Worm (Caenorhabditis elegans) whole organism, mixed stage, embryonic: ENCODE results near the gene idpc-6.

ENCODE experiments used
- bed-3 ChIP-seq: fragments of 200-800 bp; sonication (Bioruptor generic); optimal IDR thresholded peaks from 3 replicates; lab custom pipeline; 2018; ENCODE audit warnings: mild to moderate bottlenecking, missing genetic modification characterization, moderate library complexity, missing compliant biosample characterization
- blmp-1 ChIP-seq: fragments of 150-350 bp; optimal IDR thresholded peaks from 2 replicates; lab custom pipeline; 2014; ENCODE audit warnings: missing biosample characterization, missing genetic modification characterization
- ceh-39 ChIP-seq: fragments of 150-350 bp; optimal IDR thresholded peaks from 2 replicates; lab custom pipeline; 2014; ENCODE audit warnings: missing biosample characterization, missing genetic modification characterization
- ceh-43 ChIP-seq: fragments of 200-800 bp; sonication (Bioruptor generic); optimal IDR thresholded peaks from 2 replicates; lab custom pipeline; 2018; ENCODE audit warnings: mild to moderate bottlenecking, missing genetic modification characterization, moderate library complexity, missing compliant biosample characterization
- ceh-83 ChIP-seq: fragments of 200-800 bp; sonication (Bioruptor generic); optimal IDR thresholded peaks from 2 replicates; lab custom pipeline; 2018; ENCODE audit warnings: mild to moderate bottlenecking, missing genetic modification characterization, missing compliant biosample characterization
- ces-1 ChIP-seq: fragments of 150-350 bp; optimal IDR thresholded peaks from 2 replicates; lab custom pipeline; 2014; ENCODE audit warnings: missing biosample characterization, missing genetic modification reagents, missing genetic modification characterization
- drap-1 ChIP-seq: fragments of 200-800 bp; sonication (Bioruptor generic); optimal IDR thresholded peaks from 3 replicates; lab custom pipeline; 2018; ENCODE audit warnings: mild to moderate bottlenecking, missing genetic modification characterization, missing compliant biosample characterization
- elt-1 ChIP-seq: sonication (generic microtip); optimal IDR thresholded peaks from 2 replicates; lab custom pipeline; 2017; ENCODE audit warnings: missing genetic modification characterization, mild to moderate bottlenecking, missing compliant biosample characterization, antibody characterized with exemption, moderate library complexity, borderline replicate concordance; ENCODE audit not compliant: insufficient read depth
- elt-3 ChIP-seq: fragments of 150-350 bp; optimal IDR thresholded peaks from 2 replicates; lab custom pipeline; 2014; ENCODE audit warnings: missing biosample characterization, missing genetic modification characterization
- flh-1 ChIP-seq: fragments of 200-800 bp; sonication (Bioruptor generic); optimal IDR thresholded peaks from 2 replicates; lab custom pipeline; 2018; ENCODE audit warnings: mild to moderate bottlenecking, missing genetic modification characterization, moderate library complexity, missing compliant biosample characterization
- hlh-1 ChIP-seq: fragments of 150-350 bp; optimal IDR thresholded peaks from 2 replicates; lab custom pipeline; 2014; ENCODE audit warnings: missing biosample characterization, missing genetic modification reagents, missing genetic modification characterization
- lin-13 ChIP-seq: fragments of 150-350 bp; optimal IDR thresholded peaks from 2 replicates; lab custom pipeline; 2014; ENCODE audit warnings: missing biosample characterization, missing genetic modification characterization
- lin-32 ChIP-seq: fragments of 200-800 bp; sonication (Bioruptor generic); optimal IDR thresholded peaks from 2 replicates; lab custom pipeline; 2018; ENCODE audit warnings: mild to moderate bottlenecking, missing genetic modification characterization, missing compliant biosample characterization
- lsy-2 ChIP-seq: fragments of 150-350 bp; optimal IDR thresholded peaks from 2 replicates; lab custom pipeline; 2014; ENCODE audit warnings: missing biosample characterization, missing genetic modification characterization
- mab-5 ChIP-seq: fragments of 150-350 bp; optimal IDR thresholded peaks from 2 replicates; lab custom pipeline; 2014; ENCODE audit warnings: missing biosample characterization, missing genetic modification characterization
- mep-1 ChIP-seq: fragments of 150-350 bp; optimal IDR thresholded peaks from 2 replicates; lab custom pipeline; 2017; ENCODE audit warnings: missing biosample characterization, missing genetic modification reagents, missing genetic modification characterization, inconsistent platforms
- mls-2 ChIP-seq: sonication (generic microtip); optimal IDR thresholded peaks from 2 replicates; lab custom pipeline; 2016; ENCODE audit warnings: mild to moderate bottlenecking, missing genetic modification characterization, moderate library complexity, missing compliant biosample characterization
- nhr-12 ChIP-seq: fragments of 150-350 bp; optimal IDR thresholded peaks from 2 replicates; lab custom pipeline; 2014; ENCODE audit warnings: missing biosample characterization, missing genetic modification characterization
- nhr-2 ChIP-seq: fragments of 150-350 bp; optimal IDR thresholded peaks from 2 replicates; lab custom pipeline; 2014; ENCODE audit warnings: missing biosample characterization, missing genetic modification characterization
- nhr-237 ChIP-seq: fragments of 150-350 bp; optimal IDR thresholded peaks from 2 replicates; lab custom pipeline; 2014; ENCODE audit warnings: missing biosample characterization, missing genetic modification characterization
- nhr-28 ChIP-seq: fragments of 150-350 bp; optimal IDR thresholded peaks from 2 replicates; lab custom pipeline; 2014; ENCODE audit warnings: missing biosample characterization, missing genetic modification characterization
- pha-4 ChIP-seq: fragments of 150-350 bp; optimal IDR thresholded peaks from 2 replicates; lab custom pipeline; 2018; ENCODE audit warnings: missing biosample characterization, missing genetic modification reagents, missing genetic modification characterization
- sem-2 ChIP-seq: fragments of 200-800 bp; sonication (Bioruptor generic); optimal IDR thresholded peaks from 2 replicates; lab custom pipeline; 2018; ENCODE audit warnings: mild to moderate bottlenecking, missing genetic modification characterization, missing compliant biosample characterization
- snpc-4 ChIP-seq: fragments of 150-350 bp; optimal IDR thresholded peaks from 2 replicates; lab custom pipeline; 2014; ENCODE audit warnings: missing biosample characterization, missing genetic modification characterization
- sptf-1 ChIP-seq: sonication (generic microtip); optimal IDR thresholded peaks from 2 replicates; lab custom pipeline; 2017; ENCODE audit warnings: mild to moderate bottlenecking, missing genetic modification characterization, moderate library complexity, missing compliant biosample characterization
- tbx-8 ChIP-seq: fragments of 200-800 bp; sonication (Bioruptor generic); optimal IDR thresholded peaks from 2 replicates; lab custom pipeline; 2018; ENCODE audit warnings: mild to moderate bottlenecking, missing genetic modification characterization, moderate library complexity, missing compliant biosample characterization
- unc-120 ChIP-seq: sonication (generic microtip); optimal IDR thresholded peaks from 2 replicates; lab custom pipeline; 2017; ENCODE audit warnings: missing genetic modification characterization, missing compliant biosample characterization; ENCODE audit not compliant: poor library complexity, severe bottlenecking
- unc-39 ChIP-seq: fragments of 150-350 bp; optimal IDR thresholded peaks from 2 replicates; lab custom pipeline; 2014; ENCODE audit warnings: missing biosample characterization, missing genetic modification characterization
- unc-62 ChIP-seq: fragments of 150-350 bp; optimal IDR thresholded peaks from 2 replicates; lab custom pipeline; 2014; ENCODE audit warnings: missing biosample characterization, missing genetic modification reagents, missing genetic modification characterization
- zip-8 ChIP-seq: fragments of 150-350 bp; optimal IDR thresholded peaks from 2 replicates; lab custom pipeline; 2014; ENCODE audit warnings: missing biosample characterization, missing genetic modification characterization
- ztf-11 ChIP-seq: fragments of 150-350 bp; optimal IDR thresholded peaks from 2 replicates; lab custom pipeline; 2014; ENCODE audit warnings: missing biosample characterization, missing genetic modification characterization

idpc-6 gene

DNA sequence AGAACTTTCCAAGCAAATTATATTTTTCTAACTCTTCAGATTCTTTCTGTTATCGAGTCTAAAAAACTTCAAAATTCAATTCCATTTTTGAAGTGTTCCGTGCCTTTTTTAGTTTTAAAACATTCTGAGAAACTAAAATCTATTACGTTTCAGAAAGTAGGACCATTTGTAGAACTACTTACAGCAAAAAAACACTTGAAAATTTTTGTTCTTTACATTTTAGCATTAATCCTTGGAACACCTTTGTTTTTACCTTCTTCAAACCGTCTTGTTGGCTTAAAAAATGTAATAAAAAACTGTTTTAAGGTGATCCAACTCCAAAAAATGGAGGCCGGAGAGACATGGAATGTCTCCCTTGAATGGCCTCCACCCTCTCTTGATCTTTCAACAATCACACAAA, 11.7 kb upstream of the idpc-6 start, which contains the start of gene dop-2:
dop-2 (plus strand) TSS at position 301 of the 400 bp plus-strand sequence.
- TF ChIP-seq sem-2 (GFP tag; lab: Kevin White, UChicago) (no peak), unc-120 (tag; lab: Kevin White, UChicago) (no peak), mls-2 (no peak), ztf-11 (no peak), mab-5 (no peak)

DNA sequence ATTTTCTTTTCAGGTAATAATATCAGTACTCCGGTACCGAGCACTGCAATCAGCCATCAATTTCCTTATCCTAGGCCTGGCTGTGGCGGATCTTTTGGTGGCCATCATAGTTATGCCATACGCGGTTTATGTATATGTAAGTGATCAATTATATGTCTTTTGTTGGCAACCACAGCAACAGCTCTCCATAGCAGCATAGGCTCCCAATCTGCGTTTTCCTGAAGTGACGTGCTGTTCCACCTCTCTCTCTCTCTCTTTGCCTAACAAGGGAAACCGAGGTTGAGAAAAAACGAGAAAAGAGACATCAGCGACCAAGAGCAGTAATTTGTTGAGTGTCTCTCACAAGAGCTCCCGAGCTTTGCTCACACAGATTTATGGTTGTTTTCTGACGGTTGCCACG, 10.7 kb upstream of the idpc-6 start:
- no peak for TF ChIP-seq elt-3
- no peak for TF ChIP-seq flh-1 (GFP tag; lab: Kevin White, UChicago)
- TF ChIP-seq zip-8: no peak
- TF ChIP-seq sptf-1 (tag; lab: Kevin White, UChicago): no peak
- TF ChIP-seq drap-1 (GFP tag; lab: Kevin White, UChicago): no peak
- TF ChIP-seq snpc-4 (tag; lab: Kevin White, UChicago): no peak
- no peak for TF ChIP-seq ztf-11
- TF ChIP-seq sem-2 (GFP tag; lab: Kevin White, UChicago): no peak

DNA sequence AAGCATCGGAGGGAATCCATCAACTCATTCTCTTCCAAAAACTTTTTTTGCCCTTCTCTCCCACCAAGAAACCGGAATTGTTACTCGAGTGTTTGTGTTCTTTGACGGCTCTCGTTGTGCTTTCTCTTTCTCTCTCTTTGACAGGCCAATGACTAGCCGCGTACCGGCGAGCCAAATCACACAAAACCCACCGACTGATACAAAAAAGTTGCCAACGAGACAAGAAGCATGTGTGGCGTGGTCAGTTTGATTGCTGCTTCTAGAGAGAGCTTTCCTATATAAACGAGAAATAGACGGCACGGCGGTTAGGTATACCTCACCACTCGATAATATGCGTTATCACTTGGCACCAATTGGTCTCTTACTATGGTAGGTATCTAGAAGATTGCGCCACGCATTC, 4.2 kb upstream of the idpc-6 start, which contains the start of gene pqn-63:
pqn-63 (plus strand) TSS at position 307 of the 400 bp plus-strand sequence.
- TF ChIP-seq ces-1 (GFP tag; lab: Kevin White, UChicago): no peak
- no peak for TF ChIP-seq unc-39 (tag; lab: Kevin White, UChicago)
- TF ChIP-seq mep-1 (tag; lab: Kevin White, UChicago): no peak
- no peak for TF ChIP-seq ceh-39 (tag; lab: Kevin White, UChicago)
- TF ChIP-seq hlh-1 (tag; lab: Kevin White, UChicago): no peak
- TF ChIP-seq pha-4 (tag; lab: Kevin White, UChicago): no peak
- TF ChIP-seq lin-13 (tag; lab: Kevin White, UChicago): no peak
- no peak for TF ChIP-seq flh-1 (GFP tag; lab: Kevin White, UChicago)
- TF ChIP-seq sptf-1 (tag; lab: Kevin White, UChicago): no peak
- TF ChIP-seq unc-120 (tag; lab: Kevin White, UChicago): no peak
- no peak for TF ChIP-seq ztf-11
- TF ChIP-seq elt-1 (tag; lab: Kevin White, UChicago): no peak
- no peak for TF ChIP-seq ceh-83 (GFP tag; lab: Kevin White, UChicago)
- no peak for TF ChIP-seq sem-2 (GFP tag; lab: Kevin White, UChicago)
- TF ChIP-seq nhr-2 (tag; lab: Kevin White, UChicago): no peak
- no peak for TF ChIP-seq tbx-8 (GFP tag; lab: Kevin White, UChicago)
- TF ChIP-seq mab-5: no peak

DNA sequence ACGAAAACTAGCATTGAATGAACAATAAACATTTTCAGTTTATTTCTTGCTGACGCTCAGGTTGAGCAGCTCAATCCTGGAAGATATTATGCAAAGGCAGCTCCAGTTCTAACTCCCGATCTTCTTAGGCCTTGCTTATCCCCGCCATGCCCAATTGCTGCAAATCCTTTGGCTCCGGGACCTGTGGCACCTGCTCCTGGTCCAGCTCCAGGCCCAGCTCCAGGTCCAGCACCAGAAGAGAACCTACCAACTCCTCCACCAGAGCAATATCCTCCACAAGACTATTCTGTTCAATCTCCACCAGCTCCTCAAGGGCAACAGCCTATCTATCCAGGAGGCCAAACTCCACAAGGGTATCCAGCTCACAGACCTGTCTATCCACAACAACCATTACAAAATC, 3.8 kb upstream of the idpc-6 start:
- no peak for TF ChIP-seq elt-3
- no peak for TF ChIP-seq ceh-39 (tag; lab: Kevin White, UChicago)
- no peak for TF ChIP-seq blmp-1 (tag; lab: Kevin White, UChicago)
- no peak for TF ChIP-seq nhr-28
- no peak for TF ChIP-seq lsy-2
- TF ChIP-seq bed-3 (GFP tag; lab: Kevin White, UChicago): no peak
- no peak for TF ChIP-seq hlh-1 (tag; lab: Kevin White, UChicago)
- no peak for TF ChIP-seq unc-120 (tag; lab: Kevin White, UChicago)
- TF ChIP-seq sptf-1 (tag; lab: Kevin White, UChicago): no peak
- no peak for TF ChIP-seq zip-8
- no peak for TF ChIP-seq mab-5
- no peak for TF ChIP-seq lin-32 (GFP tag; lab: Kevin White, UChicago)
- TF ChIP-seq unc-62 (GFP tag; lab: Kevin White, UChicago): no peak
- no peak for TF ChIP-seq nhr-237
- TF ChIP-seq unc-39 (tag; lab: Kevin White, UChicago): no peak
- no peak for TF ChIP-seq pha-4 (tag; lab: Kevin White, UChicago)
- no peak for TF ChIP-seq nhr-12 (tag; lab: Kevin White, UChicago)
- no peak for TF ChIP-seq lin-13 (tag; lab: Kevin White, UChicago)
- no peak for TF ChIP-seq tbx-8 (GFP tag; lab: Kevin White, UChicago)
- TF ChIP-seq, all 35 proteins: peak for 0

DNA sequence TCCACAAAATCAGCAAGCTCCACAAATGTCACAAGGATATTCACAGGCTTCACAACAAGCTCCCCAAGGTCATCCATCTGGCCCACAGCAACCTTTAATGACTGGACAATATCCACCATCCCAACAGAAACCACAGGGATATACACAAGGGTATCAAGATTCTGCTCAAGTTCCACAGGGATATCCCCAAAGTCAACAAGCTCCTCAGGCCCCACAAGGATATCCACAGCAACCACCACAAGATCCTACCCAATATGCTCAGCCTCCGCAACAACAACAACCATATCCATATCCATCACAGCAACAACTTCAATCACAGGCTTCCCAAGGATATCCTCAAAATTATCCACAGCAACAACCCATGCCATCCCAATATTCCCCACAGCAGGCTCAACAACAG, 3.3 kb upstream of the idpc-6 start:
- TF ChIP-seq mab-5 (no peak), pha-4 (tag; lab: Kevin White, UChicago) (no peak), flh-1 (GFP tag; lab: Kevin White, UChicago) (no peak), ceh-83 (GFP tag; lab: Kevin White, UChicago) (no peak), ceh-43 (GFP tag; lab: Kevin White, UChicago) (no peak), hlh-1 (tag; lab: Kevin White, UChicago) (no peak)
